Fruit fly (Drosophila melanogaster): ENCODE data around the gene Prp16.

Prp16 gene

DNA sequence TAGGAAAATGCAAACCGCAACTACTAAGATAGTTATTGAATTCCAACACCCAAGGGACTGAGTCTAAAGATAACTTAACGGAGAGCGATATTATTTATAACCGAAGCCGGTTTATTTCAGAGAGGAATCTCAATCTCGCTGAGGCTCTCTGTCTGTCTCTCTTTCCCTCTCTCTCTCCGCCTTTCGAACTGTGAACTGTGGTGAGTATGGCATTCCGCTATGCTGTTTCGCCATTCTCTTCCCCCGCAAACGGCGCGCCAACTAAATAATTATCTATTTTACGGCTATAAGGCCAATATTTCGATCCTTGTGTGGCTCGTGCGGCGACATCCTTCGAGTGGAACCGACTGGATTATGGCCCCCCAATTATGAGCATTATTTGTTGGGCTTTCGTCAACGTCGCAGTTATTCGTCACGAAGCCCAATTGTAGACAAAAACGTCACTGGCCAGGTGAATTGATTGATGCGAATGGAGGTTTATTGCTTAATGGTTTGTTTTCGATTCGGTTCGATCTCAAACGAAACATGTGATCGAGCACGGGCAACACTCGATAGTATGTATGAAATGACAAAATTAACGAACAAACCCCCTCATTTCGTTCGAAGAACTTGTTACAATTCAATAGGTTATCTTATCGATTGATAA is 11.1 kb downstream of the Prp16 start:
- no peak for TF ChIP-seq CrebA (GFP tag; optimal IDR thresholded peaks at IDR 0.05; ENCODE audit: borderline replicate concordance)
- no peak for TF ChIP-seq Rel (GFP tag; optimal IDR thresholded peaks at IDR 0.05)
- TF ChIP-seq Rel (tag; optimal IDR thresholded peaks at IDR 0.05) = no peak
- TF ChIP-seq foxo (GFP tag; optimal IDR thresholded peaks at IDR 0.05) = no peak
- no peak for TF ChIP-seq ey (GFP tag; optimal IDR thresholded peaks at IDR 0.05)
- no peak for TF ChIP-seq Mio (GFP tag; optimal IDR thresholded peaks at IDR 0.05)
- no peak for TF ChIP-seq HLH106 (tag; optimal IDR thresholded peaks at IDR 0.05)
- TF ChIP-seq woc (GFP tag; optimal IDR thresholded peaks at IDR 0.05) = no peak
- TF ChIP-seq Vsx2 (GFP tag; optimal IDR thresholded peaks at IDR 0.05; ENCODE audit: partially characterized antibody) = peak; percentile 53
- TF ChIP-seq sage (GFP tag; optimal IDR thresholded peaks at IDR 0.05) = no peak
- TF ChIP-seq dl (GFP tag; optimal IDR thresholded peaks at IDR 0.05; ENCODE audit: insufficient read depth in 1 of 2, partially characterized antibody in 2 of 2) = peak; percentile 54 to 85
- no peak for TF ChIP-seq rgr (GFP tag; optimal IDR thresholded peaks at IDR 0.05)
- TF ChIP-seq sv (GFP tag; optimal IDR thresholded peaks at IDR 0.05) = no peak
- no peak for TF ChIP-seq pan (optimal IDR thresholded peaks at IDR 0.05)
- TF ChIP-seq Dif (GFP tag; optimal IDR thresholded peaks at IDR 0.05; ENCODE audit: partially characterized antibody) = peak; percentile 74
- no peak for TF ChIP-seq lola (GFP tag; optimal IDR thresholded peaks at IDR 0.05)

DNA sequence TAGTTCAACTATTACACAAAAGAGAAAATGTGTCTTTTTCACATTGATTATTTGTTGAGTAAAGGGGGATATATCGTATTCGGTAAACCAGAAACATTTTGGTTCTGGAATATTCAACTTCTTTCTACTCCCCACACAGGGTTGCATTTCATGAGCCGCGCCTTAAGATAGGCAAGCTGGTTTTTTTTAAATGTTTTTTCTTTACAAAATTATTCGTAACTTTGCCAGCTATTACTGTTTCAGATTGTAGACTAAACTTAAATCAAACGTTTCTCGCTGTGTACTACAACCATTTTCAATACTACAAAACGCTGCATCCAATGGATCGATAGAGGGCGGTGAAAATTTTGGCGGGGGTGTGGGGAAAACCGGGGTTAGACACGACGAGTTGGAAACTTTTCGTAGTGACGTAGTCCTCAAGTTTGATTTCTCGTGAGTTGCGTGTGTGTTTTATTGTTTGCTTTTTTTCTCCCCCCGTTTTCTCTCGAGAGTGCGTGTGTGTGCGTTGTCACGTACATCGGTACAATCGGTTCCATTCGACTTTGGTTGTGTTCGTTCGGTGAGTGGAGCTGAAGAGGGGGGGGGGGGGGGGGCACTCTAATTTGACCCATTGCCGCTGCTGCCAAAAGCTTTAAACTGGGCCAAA is 12.5 kb downstream of the Prp16 start:
- TF ChIP-seq Dfd (GFP tag; optimal IDR thresholded peaks at IDR 0.05) (peak; percentile 81), jim (GFP tag; optimal IDR thresholded peaks at IDR 0.05) (no peak), Myc (optimal IDR thresholded peaks at IDR 0.05) (no peak)

DNA sequence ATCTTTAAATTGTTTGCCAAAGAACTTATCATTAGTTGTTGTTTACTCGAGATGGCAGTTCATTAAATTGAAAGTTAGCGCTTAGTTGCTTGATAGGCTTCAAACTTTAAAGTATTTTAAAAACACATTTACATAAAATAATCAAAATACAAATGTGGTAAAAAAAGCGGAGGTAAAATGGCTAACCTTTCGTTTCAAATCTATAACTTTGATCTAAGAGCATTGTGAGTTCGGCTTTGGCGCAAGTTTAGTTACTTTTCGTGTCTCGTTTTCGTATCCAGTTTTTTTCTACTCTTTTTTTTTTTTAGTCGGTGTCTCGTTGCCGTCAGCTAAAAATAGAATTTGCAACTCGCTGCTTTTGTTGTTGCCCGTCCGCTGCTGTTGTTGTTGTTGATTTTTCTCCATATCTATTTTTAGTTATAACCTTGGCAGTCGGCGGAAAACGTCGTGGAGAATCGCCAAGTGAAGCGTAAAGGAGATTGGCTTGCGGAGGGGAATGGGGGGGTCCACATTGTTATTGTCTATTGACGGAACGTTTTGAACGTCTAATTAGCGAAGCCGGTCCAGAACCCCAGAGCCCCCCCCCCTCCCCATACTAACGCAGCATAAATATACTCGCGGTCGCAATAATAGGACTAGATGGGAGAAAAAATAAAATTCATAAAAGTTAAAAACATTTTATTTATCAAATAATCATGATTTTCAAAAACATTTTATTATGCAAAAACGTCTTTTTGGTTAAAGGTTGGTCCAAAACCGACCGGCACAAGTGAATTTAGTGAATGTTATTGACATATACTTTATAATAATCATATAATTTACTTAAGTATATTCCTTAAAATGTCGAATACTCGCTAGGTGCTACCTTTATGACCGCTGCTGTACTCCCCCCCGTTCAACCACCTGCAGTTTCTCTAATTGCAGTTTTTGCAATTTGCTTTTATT is 13.6 kb downstream of the Prp16 start:
- no peak for TF ChIP-seq OdsH (GFP tag; optimal IDR thresholded peaks at IDR 0.05)
- TF ChIP-seq HLH106 (tag; optimal IDR thresholded peaks at IDR 0.05) = peak; percentile 61
- TF ChIP-seq Hr78 (GFP tag; optimal IDR thresholded peaks at IDR 0.05) = no peak
- TF ChIP-seq rgr (GFP tag; optimal IDR thresholded peaks at IDR 0.05) = peak; percentile 41
- TF ChIP-seq dmrt93B (GFP tag; optimal IDR thresholded peaks at IDR 0.05) = peak; percentile 26
- peak in 1 of 2 experiments; percentile 33 for TF ChIP-seq foxo (GFP tag; optimal IDR thresholded peaks at IDR 0.05)
- TF ChIP-seq sv (GFP tag; optimal IDR thresholded peaks at IDR 0.05) = no peak
- peak; percentile 9 for TF ChIP-seq h (GFP tag; optimal IDR thresholded peaks at IDR 0.05)
- no peak for TF ChIP-seq brk (GFP tag; optimal IDR thresholded peaks at IDR 0.05)
- no peak for TF ChIP-seq Mio (GFP tag; optimal IDR thresholded peaks at IDR 0.05)
- TF ChIP-seq Sp1 (GFP tag; optimal IDR thresholded peaks at IDR 0.05) = peak; percentile 53
- peak; percentile 15 for TF ChIP-seq tai (GFP tag; optimal IDR thresholded peaks at IDR 0.05)

DNA sequence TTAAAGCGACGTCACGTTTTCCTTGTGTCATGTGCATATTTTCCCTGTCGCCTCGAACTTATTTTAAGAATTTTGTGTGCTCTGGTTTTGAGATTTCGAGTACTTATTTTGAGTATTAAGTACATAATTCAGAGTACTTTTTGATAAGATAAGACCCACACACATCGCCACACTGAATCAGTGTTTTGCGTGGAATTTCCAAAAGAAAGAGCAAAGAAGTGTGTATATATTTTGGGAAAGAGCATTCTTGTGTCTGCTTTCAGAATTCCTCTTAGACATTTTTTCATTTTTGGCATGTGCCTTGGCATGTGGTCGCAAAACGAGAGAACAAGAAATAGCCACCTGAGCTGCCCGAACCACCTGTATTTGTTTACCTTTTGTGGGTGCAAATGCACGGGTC is 14.7 kb downstream of the Prp16 start:
- TF ChIP-seq h (GFP tag; optimal IDR thresholded peaks at IDR 0.05) (peak; percentile 8), lola (GFP tag; optimal IDR thresholded peaks at IDR 0.05) (no peak), rgr (GFP tag; optimal IDR thresholded peaks at IDR 0.05) (no peak), Sp1 (GFP tag; optimal IDR thresholded peaks at IDR 0.05) (peak; percentile 2), OdsH (GFP tag; optimal IDR thresholded peaks at IDR 0.05) (peak; percentile 0), Hr78 (GFP tag; optimal IDR thresholded peaks at IDR 0.05) (no peak), pan (optimal IDR thresholded peaks at IDR 0.05) (no peak), Vsx2 (GFP tag; optimal IDR thresholded peaks at IDR 0.05; ENCODE audit: partially characterized antibody) (no peak), HLH106 (tag; optimal IDR thresholded peaks at IDR 0.05) (peak; percentile 44), Dif (GFP tag; optimal IDR thresholded peaks at IDR 0.05; ENCODE audit: partially characterized antibody) (no peak), GATAd (GFP tag; optimal IDR thresholded peaks at IDR 0.05) (no peak), Rel (GFP tag; optimal IDR thresholded peaks at IDR 0.05) (no peak), Rel (tag; optimal IDR thresholded peaks at IDR 0.05) (peak; percentile 36), foxo (GFP tag; optimal IDR thresholded peaks at IDR 0.05) (no peak), Hnf4 (GFP tag; optimal IDR thresholded peaks at IDR 0.05) (no peak), Abd-B (GFP tag; optimal IDR thresholded peaks at IDR 0.05) (no peak), Jra (GFP tag; optimal IDR thresholded peaks at IDR 0.05) (no peak), fru (GFP tag; optimal IDR thresholded peaks at IDR 0.05) (peak; percentile 9), sv (GFP tag; optimal IDR thresholded peaks at IDR 0.05) (no peak), psq (GFP tag; optimal IDR thresholded peaks at IDR 0.05) (peak; percentile 7), woc (GFP tag; optimal IDR thresholded peaks at IDR 0.05) (no peak), usp (GFP tag; optimal IDR thresholded peaks at IDR 0.05) (no peak), br (GFP tag; optimal IDR thresholded peaks at IDR 0.05) (no peak), Mio (GFP tag; optimal IDR thresholded peaks at IDR 0.05) (no peak), jim (GFP tag; optimal IDR thresholded peaks at IDR 0.05) (no peak), dmrt93B (GFP tag; optimal IDR thresholded peaks at IDR 0.05) (no peak)
